Fruit fly (Drosophila melanogaster): Measurements from ENCODE around the gene CG16974.

Gene CG16974

DNA sequence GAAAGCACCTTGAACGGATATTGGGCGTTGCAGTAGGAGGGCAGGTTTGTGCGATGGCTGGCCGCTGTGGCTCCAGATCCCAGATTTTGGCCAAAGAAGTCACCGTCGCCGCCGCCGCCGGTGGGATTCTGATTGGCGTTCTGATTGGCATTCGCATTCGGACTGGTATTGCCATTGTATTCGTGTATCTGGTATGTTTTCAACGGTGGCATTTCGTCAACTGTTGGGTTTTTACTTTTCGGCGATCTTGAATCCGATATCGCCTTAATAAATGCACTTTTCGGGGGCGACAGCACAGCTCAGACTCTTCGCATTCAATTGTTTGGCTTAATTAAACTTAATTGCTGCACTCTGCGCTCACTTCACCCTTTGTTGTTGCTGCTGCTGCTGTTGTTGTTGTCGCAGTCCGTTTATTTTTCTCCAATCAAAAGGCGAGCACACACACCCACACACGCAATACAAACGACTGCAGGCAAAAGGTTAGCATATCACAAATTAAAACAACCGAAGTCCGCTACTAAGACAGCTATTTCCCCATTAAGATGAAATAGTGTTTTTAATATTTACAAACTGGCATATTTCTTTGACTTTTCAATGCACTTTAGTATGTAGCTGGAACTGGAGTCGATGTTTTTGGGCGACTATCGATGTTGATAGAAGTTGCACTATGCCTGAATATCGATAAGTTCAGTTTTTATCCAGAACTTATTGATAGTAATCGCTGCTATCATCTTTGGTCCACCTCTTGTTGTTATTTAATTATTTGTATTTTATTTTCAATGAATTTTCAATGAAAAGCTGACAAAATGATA lies 27.7 kb upstream of the CG16974 start, which contains the start of the genes CG9426 and mRF1 (continued):
- no peak for TF ChIP-seq CG10654 (GFP tag; optimal IDR thresholded peaks at IDR 0.05)
- TF ChIP-seq sug (tag; optimal IDR thresholded peaks at IDR 0.05): peak; percentile 50
- TF ChIP-seq Bteb2 (GFP tag; optimal IDR thresholded peaks at IDR 0.05): peak; percentile 21
- peak; percentile 95 for TF ChIP-seq zen2 (GFP tag; IDR thresholded peaks at IDR 0.05; ENCODE audit: partially characterized antibody)
- TF ChIP-seq run (tag; optimal IDR thresholded peaks at IDR 0.05): no peak
- peak; percentile 96 for TF ChIP-seq Dref (GFP tag; IDR thresholded peaks at IDR 0.05)
- TF ChIP-seq ERR (GFP tag; optimal IDR thresholded peaks at IDR 0.05): peak; percentile 27
- peak; percentile 96 for TF ChIP-seq tna (GFP tag; IDR thresholded peaks at IDR 0.05; ENCODE audit: partially characterized antibody)
- peak; percentile 95 for TF ChIP-seq mld (GFP tag; IDR thresholded peaks at IDR 0.05; ENCODE audit: partially characterized antibody)
- TF ChIP-seq grau (tag; optimal IDR thresholded peaks at IDR 0.05): peak; percentile 31
- no peak for TF ChIP-seq zf30C (GFP tag; optimal IDR thresholded peaks at IDR 0.05)
- peak; percentile 20 for TF ChIP-seq zfh2 (GFP tag; optimal IDR thresholded peaks at IDR 0.05)
- peak; percentile 17 to 24 for TF ChIP-seq dpn (GFP tag; optimal IDR thresholded peaks at IDR 0.05)
- 0 out of 3 replicates have a peak, but pooled peaks have one; percentile 35 for TF ChIP-seq Dbx (GFP tag; IDR thresholded peaks at IDR 0.05)
- TF ChIP-seq CG34224 (GFP tag; IDR thresholded peaks at IDR 0.05; ENCODE audit: partially characterized antibody): peak; percentile 98
- peak; percentile 88 for TF ChIP-seq sens (GFP tag)
- TF ChIP-seq CG4360 (GFP tag; IDR thresholded peaks at IDR 0.05): peak; percentile 97
- peak; percentile 77 for TF ChIP-seq CG10267 (tag; optimal IDR thresholded peaks at IDR 0.05)
- peak; percentile 35 for TF ChIP-seq gro (GFP tag; optimal IDR thresholded peaks at IDR 0.05)
- TF ChIP-seq CG10366 (GFP tag; IDR thresholded peaks at IDR 0.05): no peak

DNA sequence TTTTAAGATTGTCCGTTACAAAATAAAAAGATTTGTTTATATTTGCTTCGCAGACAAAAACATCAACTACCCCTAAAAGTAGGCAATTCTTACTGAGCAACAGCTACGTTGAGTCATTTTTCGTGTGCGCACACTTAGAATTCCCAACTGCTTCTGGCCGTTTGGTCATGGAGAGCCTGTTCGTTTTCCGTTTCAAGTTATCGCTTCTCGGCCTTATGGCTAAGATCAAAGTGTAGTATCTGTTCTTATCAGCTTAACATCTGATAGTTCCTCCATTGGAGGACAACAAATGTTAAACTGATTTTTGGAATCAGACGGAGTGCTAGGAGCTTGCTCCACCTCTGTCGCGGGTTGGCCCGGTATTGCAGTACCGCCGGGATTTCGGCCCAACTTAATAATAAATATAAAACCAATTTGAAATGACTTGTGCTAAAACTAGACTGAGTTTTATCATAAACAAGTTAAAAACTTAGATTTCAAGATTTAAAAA lies 23.9 kb upstream of the CG16974 start:
- TF ChIP-seq Spps (tag; optimal IDR thresholded peaks at IDR 0.05): peak; percentile 15
- peak; percentile 49; the same call in 2 of the 4 replicates for TF ChIP-seq Gug (GFP tag; IDR thresholded peaks at IDR 0.05)
- TF ChIP-seq CG11247 (GFP tag; IDR thresholded peaks at IDR 0.05): peak; percentile 70
- TF ChIP-seq Chrac-16 (GFP tag; optimal IDR thresholded peaks at IDR 0.05): peak; percentile 13
- peak; percentile 50 for TF ChIP-seq Camta (GFP tag; optimal IDR thresholded peaks at IDR 0.05)
- TF ChIP-seq CG31441 (GFP tag; IDR thresholded peaks at IDR 0.05): peak; percentile 53; the same call in 1 of the 2 replicates
- peak; percentile 44 for TF ChIP-seq Hsf (GFP tag; optimal IDR thresholded peaks at IDR 0.05)
- peak; percentile 41 for TF ChIP-seq CG8944 (GFP tag; optimal IDR thresholded peaks at IDR 0.05)
- TF ChIP-seq CG9727 (GFP tag; optimal IDR thresholded peaks at IDR 0.05): peak; percentile 25
- TF ChIP-seq CG10979 (tag; optimal IDR thresholded peaks at IDR 0.05): peak; percentile 42
- peak; percentile 47 for TF ChIP-seq Scr (GFP tag; IDR thresholded peaks at IDR 0.05; ENCODE audit: partially characterized antibody)
- peak; percentile 41 for TF ChIP-seq CG12659 (GFP tag; optimal IDR thresholded peaks at IDR 0.05)
- TF ChIP-seq CG10654 (GFP tag; optimal IDR thresholded peaks at IDR 0.05): peak; percentile 20
- peak; percentile 7 for TF ChIP-seq CG10267 (tag; optimal IDR thresholded peaks at IDR 0.05)
- peak; percentile 72; the same call in 1 of the 2 replicates for TF ChIP-seq chm (GFP tag; IDR thresholded peaks at IDR 0.05)
- peak; percentile 25 for TF ChIP-seq HmgZ (tag; optimal IDR thresholded peaks at IDR 0.05)
- peak; percentile 59 for TF ChIP-seq fd96Cb (tag; optimal IDR thresholded peaks at IDR 0.05)
- peak in 1 of 3 experiments; percentile 87 for TF ChIP-seq Stat92E (GFP tag; optimal IDR thresholded peaks at IDR 0.05)
- peak; percentile 43; the same call in 1 of the 2 replicates for TF ChIP-seq CG14441 (GFP tag; IDR thresholded peaks at IDR 0.05)
- TF ChIP-seq HLH54F (GFP tag; optimal IDR thresholded peaks at IDR 0.05): peak; percentile 68
- TF ChIP-seq CG4424 (GFP tag; optimal IDR thresholded peaks at IDR 0.05): peak; percentile 35
- TF ChIP-seq CG17612 (GFP tag; IDR thresholded peaks at IDR 0.05): peak; percentile 47; the same call in 1 of the 2 replicates
- peak; percentile 32 for TF ChIP-seq CG18764 (GFP tag; optimal IDR thresholded peaks at IDR 0.05)
- peak; percentile 62 for TF ChIP-seq ems (GFP tag; optimal IDR thresholded peaks at IDR 0.05)
- peak; percentile 8 for TF ChIP-seq CG8089 (GFP tag; optimal IDR thresholded peaks at IDR 0.05)
- TF ChIP-seq stwl (tag; optimal IDR thresholded peaks at IDR 0.05): peak; percentile 5
- peak; percentile 50; the same call in 1 of the 2 replicates for TF ChIP-seq stc (GFP tag; IDR thresholded peaks at IDR 0.05)
- TF ChIP-seq HLH4C (GFP tag; IDR thresholded peaks at IDR 0.05; ENCODE audit: partially characterized antibody): peak; percentile 25; the same call in 1 of the 3 replicates
- 0 out of 3 replicates have a peak, but pooled peaks have one; percentile 15 for TF ChIP-seq Mrtf (GFP tag; IDR thresholded peaks at IDR 0.05)
